Fruit fly (Drosophila melanogaster) whole organism, embryonic: ENCODE measurements around the gene CG17930.
A peak's percentile ranks its signal among the peaks of the same experiment; 100 is the strongest.

Experiments
- ATbp ChIP-seq: fragments of 200-800 bp; sonication (Bioruptor generic); optimal IDR thresholded peaks from 2 replicates; lab custom pipeline; 2017; ENCODE audit warnings: missing biosample characterization, mild to moderate bottlenecking, missing genetic modification characterization, missing genetic modification reagents
- BtbVII ChIP-seq: fragments of 200-800 bp; sonication (Bioruptor generic); optimal IDR thresholded peaks from 3 replicates; lab custom pipeline; 2017; ENCODE audit warnings: missing biosample characterization, mild to moderate bottlenecking, missing genetic modification characterization
- CG10565 ChIP-seq: fragments of 200-800 bp; sonication (Bioruptor generic); optimal IDR thresholded peaks from 3 replicates; lab custom pipeline; 2016; ENCODE audit warnings: missing biosample characterization, mild to moderate bottlenecking, missing genetic modification characterization
- CG13894 ChIP-seq: fragments of 200-800 bp; sonication (Bioruptor generic); optimal IDR thresholded peaks from 3 replicates; lab custom pipeline; 2018; ENCODE audit warnings: missing biosample characterization, mild to moderate bottlenecking, missing genetic modification characterization, moderate library complexity
- CG1529 ChIP-seq: fragments of 200-800 bp; sonication (Bioruptor generic); optimal IDR thresholded peaks from 3 replicates; lab custom pipeline; 2018; ENCODE audit warnings: missing biosample characterization, missing genetic modification characterization
- CG15601 ChIP-seq: fragments of 200-800 bp; sonication (Bioruptor generic); optimal IDR thresholded peaks from 3 replicates; lab custom pipeline; 2019; ENCODE audit warnings: missing biosample characterization, mild to moderate bottlenecking, missing genetic modification characterization, moderate library complexity
- CG15696 ChIP-seq: fragments of 200-800 bp; sonication (Bioruptor generic); optimal IDR thresholded peaks from 2 replicates; lab custom pipeline; 2019; ENCODE audit warnings: missing biosample characterization, mild to moderate bottlenecking, missing genetic modification characterization, moderate library complexity
- CG16813 ChIP-seq: fragments of 200-800 bp; sonication (Bioruptor generic); IDR thresholded peaks from 3 replicates; pipeline ENCODE4 v1.3.6; 2022; ENCODE audit warnings: missing biosample characterization, missing genetic modification characterization; ENCODE audit not compliant: partially characterized antibody
- CG17568 ChIP-seq: fragments of 200-800 bp; sonication (Bioruptor generic); optimal IDR thresholded peaks from 2 replicates; lab custom pipeline; 2018; ENCODE audit warnings: missing biosample characterization, mild to moderate bottlenecking, missing genetic modification characterization, moderate library complexity
- CG18262 ChIP-seq: fragments of 200-800 bp; optimal IDR thresholded peaks from 3 replicates; lab custom pipeline; 2019; ENCODE audit warnings: missing biosample characterization, mild to moderate bottlenecking, missing genetic modification characterization, moderate library complexity
- CG2202 ChIP-seq: fragments of 200-800 bp; sonication (Bioruptor generic); optimal IDR thresholded peaks from 2 replicates; lab custom pipeline; 2018; ENCODE audit warnings: missing biosample characterization, mild to moderate bottlenecking, missing genetic modification characterization
- CG3281 ChIP-seq: fragments of 200-800 bp; sonication (Bioruptor generic); optimal IDR thresholded peaks from 3 replicates; lab custom pipeline; 2017; ENCODE audit warnings: missing biosample characterization, mild to moderate bottlenecking, missing genetic modification characterization
- CG33557 ChIP-seq: fragments of 200-800 bp; sonication (Bioruptor generic); optimal IDR thresholded peaks from 2 replicates; lab custom pipeline; 2019; ENCODE audit warnings: missing biosample characterization, mild to moderate bottlenecking, missing genetic modification characterization, moderate library complexity
- CG3407 ChIP-seq: fragments of 200-800 bp; sonication (Bioruptor generic); optimal IDR thresholded peaks from 2 replicates; lab custom pipeline; 2018; ENCODE audit warnings: missing biosample characterization, mild to moderate bottlenecking, missing genetic modification characterization
- CG3995 ChIP-seq: fragments of 200-800 bp; sonication (Bioruptor generic); optimal IDR thresholded peaks from 3 replicates; lab custom pipeline; 2016; ENCODE audit warnings: missing biosample characterization, missing genetic modification characterization
- CG6654 ChIP-seq: fragments of 200-800 bp; sonication (Bioruptor generic); optimal IDR thresholded peaks from 2 replicates; lab custom pipeline; 2017; ENCODE audit warnings: missing biosample characterization, mild to moderate bottlenecking, missing genetic modification characterization
- CG6689 ChIP-seq: fragments of 200-800 bp; sonication (Bioruptor generic); IDR thresholded peaks from 2 replicates; pipeline ENCODE4 v1.3.6; 2022; ENCODE audit warnings: missing biosample characterization, missing genetic modification characterization
- D19A ChIP-seq: fragments of 200-800 bp; optimal IDR thresholded peaks from 3 replicates; lab custom pipeline; 2019; ENCODE audit warnings: missing biosample characterization, mild to moderate bottlenecking, missing genetic modification characterization, moderate library complexity
- Eip74EF ChIP-seq, 2 experiments: fragments of 200-800 bp in 1 of 2; fragments of >200 bp in 1 of 2; sonication (Bioruptor generic) in 1 of 2; optimal IDR thresholded peaks; 2 replicates each; lab custom pipeline; 2017 to 2019; ENCODE audit warnings: missing biosample characterization in 2 of 2, missing genetic modification characterization in 2 of 2, mild to moderate bottlenecking in 1 of 2, moderate library complexity in 1 of 2
- Elba2 ChIP-seq: fragments of 200-800 bp; sonication (Bioruptor generic); optimal IDR thresholded peaks from 3 replicates; lab custom pipeline; 2016; ENCODE audit warnings: missing biosample characterization, missing genetic modification characterization
- Ets65A ChIP-seq: fragments of 200-800 bp; sonication (Bioruptor generic); peaks from one replicate; lab custom pipeline; 2016; ENCODE audit warnings: missing biosample characterization, missing genetic modification characterization
- Hey ChIP-seq: fragments of 200-800 bp; sonication (Bioruptor generic); optimal IDR thresholded peaks from 3 replicates; lab custom pipeline; 2018; ENCODE audit warnings: missing biosample characterization, mild to moderate bottlenecking, missing genetic modification characterization
- Med ChIP-seq: fragments of 200-800 bp; sonication (Bioruptor generic); peaks from one replicate; lab custom pipeline; 2016; ENCODE audit warnings: missing biosample characterization, missing genetic modification characterization, mild to moderate bottlenecking, inconsistent platforms, moderate library complexity
- Neu2 ChIP-seq: fragments of 200-800 bp; sonication (Bioruptor generic); optimal IDR thresholded peaks from 3 replicates; lab custom pipeline; 2016; ENCODE audit warnings: missing biosample characterization, missing genetic modification characterization, borderline replicate concordance
- Pdp1 ChIP-seq, 2 experiments: fragments of 200-800 bp; sonication (Bioruptor generic); optimal IDR thresholded peaks; 3 replicates each; lab custom pipeline; 2016; ENCODE audit warnings: missing biosample characterization in 2 of 2, missing genetic modification characterization in 2 of 2, mild to moderate bottlenecking in 1 of 2, moderate library complexity in 1 of 2
- Taf1 ChIP-seq: fragments of 200-800 bp; sonication (Bioruptor generic); IDR thresholded peaks from 2 replicates; pipeline ENCODE4 v1.3.6; 2022; ENCODE audit warnings: missing biosample characterization, missing genetic modification characterization
- ase ChIP-seq: fragments of 200-800 bp; sonication (Bioruptor generic); IDR thresholded peaks from 3 replicates; pipeline ENCODE4 v1.3.6; 2022; ENCODE audit warnings: missing biosample characterization, missing genetic modification characterization
- cg ChIP-seq: fragments of 200-800 bp; sonication (Bioruptor generic); optimal IDR thresholded peaks from 3 replicates; lab custom pipeline; 2019; ENCODE audit warnings: missing biosample characterization, mild to moderate bottlenecking, missing genetic modification characterization, moderate library complexity
- dmrt11E ChIP-seq: fragments of 200-800 bp; sonication (Bioruptor generic); optimal IDR thresholded peaks from 3 replicates; lab custom pipeline; 2018; ENCODE audit warnings: missing biosample characterization, mild to moderate bottlenecking, missing genetic modification characterization, moderate library complexity
- exex ChIP-seq: fragments of 200-800 bp; sonication (Bioruptor generic); optimal IDR thresholded peaks from 4 replicates; lab custom pipeline; 2018; ENCODE audit warnings: missing biosample characterization, mild to moderate bottlenecking, missing genetic modification characterization, moderate library complexity
- eyg ChIP-seq: fragments of 200-800 bp; sonication (Bioruptor generic); optimal IDR thresholded peaks from 3 replicates; lab custom pipeline; 2016; ENCODE audit warnings: missing biosample characterization, missing genetic modification characterization
- gce ChIP-seq: fragments of 200-800 bp; sonication (Bioruptor generic); IDR thresholded peaks from 3 replicates; pipeline ENCODE4 v1.3.6; 2022; ENCODE audit warnings: missing biosample characterization, missing genetic modification characterization
- grn ChIP-seq: fragments of 200-800 bp; sonication (Bioruptor generic); optimal IDR thresholded peaks from 3 replicates; lab custom pipeline; 2017; ENCODE audit warnings: missing biosample characterization, missing genetic modification characterization
- insv ChIP-seq, 2 experiments: fragments of 200-800 bp; sonication (Bioruptor generic); optimal IDR thresholded peaks; 3 replicates each; lab custom pipeline; 2016 to 2018; ENCODE audit warnings: missing biosample characterization in 2 of 2, missing genetic modification characterization in 2 of 2
- kay ChIP-seq: fragments of 200-800 bp; sonication (Bioruptor generic); optimal IDR thresholded peaks from 2 replicates; lab custom pipeline; 2016; ENCODE audit warnings: missing biosample characterization, missing genetic modification characterization
- klu ChIP-seq: fragments of 200-800 bp; sonication (Bioruptor generic); IDR thresholded peaks from 2 replicates; pipeline ENCODE4 v1.3.6; 2022; ENCODE audit warnings: missing biosample characterization, missing genetic modification characterization
- lov ChIP-seq, 2 experiments: fragments of 200-800 bp in 1 of 2; fragments of >200 bp in 1 of 2; sonication (Bioruptor generic) in 1 of 2; IDR thresholded peaks in 1 of 2; optimal IDR thresholded peaks in 1 of 2; 2 replicates in 1 of 2; 3 replicates in 1 of 2; pipeline versions ENCODE4 v1.3.6 to Lab custom; 2017 to 2022; ENCODE audit warnings: missing biosample characterization in 1 of 2, missing genetic modification characterization in 1 of 2
- mirr ChIP-seq: fragments of 200-800 bp; sonication (Bioruptor generic); optimal IDR thresholded peaks from 3 replicates; lab custom pipeline; 2018; ENCODE audit warnings: missing biosample characterization, mild to moderate bottlenecking, missing genetic modification characterization
- nom ChIP-seq: fragments of 200-800 bp; sonication (Bioruptor generic); optimal IDR thresholded peaks from 2 replicates; lab custom pipeline; 2017; ENCODE audit warnings: missing biosample characterization, missing genetic modification characterization, mild to moderate bottlenecking, moderate library complexity, missing genetic modification reagents
- sisA ChIP-seq: fragments of 200-800 bp; sonication (Bioruptor generic); IDR thresholded peaks from 2 replicates; pipeline ENCODE4 v1.3.6; 2022; ENCODE audit warnings: missing biosample characterization, missing genetic modification characterization
- sug ChIP-seq: fragments of 200-800 bp; optimal IDR thresholded peaks from 2 replicates; lab custom pipeline; 2019; ENCODE audit warnings: missing biosample characterization, mild to moderate bottlenecking, missing genetic modification characterization, moderate library complexity
- tap ChIP-seq: fragments of 200-800 bp; optimal IDR thresholded peaks from 3 replicates; lab custom pipeline; 2019; ENCODE audit warnings: missing biosample characterization, mild to moderate bottlenecking, missing genetic modification characterization, moderate library complexity
- z ChIP-seq: fragments of 200-800 bp; sonication (Bioruptor generic); IDR thresholded peaks from 3 replicates; pipeline ENCODE4 v1.3.6; 2022; ENCODE audit warnings: missing biosample characterization, missing genetic modification characterization
- zf30C ChIP-seq: fragments of 200-800 bp; sonication (Bioruptor generic); optimal IDR thresholded peaks from 3 replicates; lab custom pipeline; 2018; ENCODE audit warnings: missing biosample characterization, mild to moderate bottlenecking, missing genetic modification characterization

Gene CG17930

dm6 chr3R:16285612-16286188, 41.9 kb upstream of the CG17930 start:
- TF ChIP-seq CG16813 (GFP tag; lab: Robert Waterston, UW), result no peak
- peak; percentile 63; the same call in 1 of the 3 replicates for TF ChIP-seq z (GFP tag; lab: Robert Waterston, UW)
- TF ChIP-seq cg (GFP tag; lab: Kevin White, UChicago), result peak; percentile 10
- no peak for TF ChIP-seq klu (GFP tag; lab: Robert Waterston, UW)
- TF ChIP-seq dmrt11E (tag; lab: Kevin White, UChicago), result peak; percentile 4
- TF ChIP-seq Elba2, result peak; percentile 9
- TF ChIP-seq mirr, result peak; percentile 28
- no peak for TF ChIP-seq zf30C (GFP tag; lab: Kevin White, UChicago)
- TF ChIP-seq tap (tag; lab: Kevin White, UChicago), result peak; percentile 3
- TF ChIP-seq CG6654 (GFP tag; lab: Kevin White, UChicago), result peak; percentile 45
- peak in 1 of 2 experiments; percentile 52 for TF ChIP-seq insv (GFP tag; optimal IDR thresholded peaks at IDR 0.05; lab: Kevin White, UChicago)
- peak; percentile 34 for TF ChIP-seq CG33557 (GFP tag; lab: Kevin White, UChicago)
- peak; percentile 15 for TF ChIP-seq CG17568 (GFP tag; lab: Kevin White, UChicago)
- peak; percentile 21 for TF ChIP-seq CG3995
- peak; percentile 7 for TF ChIP-seq CG3407 (GFP tag; lab: Kevin White, UChicago)
- peak; percentile 22 for TF ChIP-seq BtbVII
- peak in 1 of 2 experiments; percentile 7 for TF ChIP-seq Eip74EF (GFP tag; optimal IDR thresholded peaks at IDR 0.05; lab: Kevin White, UChicago)
- peak; percentile 48 for TF ChIP-seq sug (tag; lab: Kevin White, UChicago)
- no peak for TF ChIP-seq CG6689 (GFP tag; lab: Robert Waterston, UW)
- peak; percentile 27 for TF ChIP-seq CG15696 (tag; lab: Kevin White, UChicago)
- peak; percentile 47 for TF ChIP-seq CG15601 (tag; lab: Kevin White, UChicago)
- TF ChIP-seq eyg, result no peak
- peak; percentile 75 for TF ChIP-seq exex (tag; lab: Kevin White, UChicago)
- peak; percentile 22 for TF ChIP-seq CG1529 (GFP tag; lab: Kevin White, UChicago)
- no peak for TF ChIP-seq kay (GFP tag; lab: Kevin White, UChicago)
- TF ChIP-seq sisA (GFP tag; lab: Robert Waterston, UW), result no peak
- no peak for TF ChIP-seq lov (optimal IDR thresholded peaks at IDR 0.05; lab: Kevin White, UChicago)
- no peak for TF ChIP-seq lov (GFP tag; IDR thresholded peaks at IDR 0.05; lab: Robert Waterston, UW)
- no peak for TF ChIP-seq CG10565
- peak; percentile 27 for TF ChIP-seq Med (GFP tag; lab: Kevin White, UChicago)
- peak; percentile 30 for TF ChIP-seq grn (GFP tag; lab: Kevin White, UChicago)
- TF ChIP-seq Taf1 (GFP tag; lab: Robert Waterston, UW), result no peak
- TF ChIP-seq CG2202, result peak; percentile 30
- TF ChIP-seq ATbp (GFP tag; lab: Kevin White, UChicago), result peak; percentile 19
- TF ChIP-seq Pdp1 (GFP tag; optimal IDR thresholded peaks at IDR 0.05; lab: Kevin White, UChicago), result peak in 1 of 2 experiments; percentile 95
- TF ChIP-seq CG18262 (tag; lab: Kevin White, UChicago), result peak; percentile 6
- peak; percentile 24 for TF ChIP-seq CG3281 (GFP tag; lab: Kevin White, UChicago)

dm6 chr3R:16287171-16287570, 40.5 kb upstream of the CG17930 start:
- TF ChIP-seq ase (GFP tag; lab: Robert Waterston, UW) (no peak), Ets65A (GFP tag; lab: Kevin White, UChicago) (no peak), gce (GFP tag; lab: Robert Waterston, UW) (no peak), D19A (peak; percentile 31), CG13894 (no peak), nom (GFP tag; lab: Kevin White, UChicago) (peak; percentile 47), Hey (tag; lab: Kevin White, UChicago) (no peak), Neu2 (GFP tag; lab: Kevin White, UChicago) (no peak)
- TF ChIP-seq, all 482 proteins: peak for 2
